Fruit fly (Drosophila melanogaster) whole organism, embryonic: Measurements from ENCODE around the gene Rdh.
A peak's percentile ranks its signal among the peaks of the same experiment; 100 is the strongest.

Source experiments
- Atf-2 ChIP-seq: fragments of 200-800 bp; sonication (Bioruptor generic); optimal IDR thresholded peaks from 2 replicates; lab custom pipeline; 2016; ENCODE audit warnings: missing biosample characterization, missing genetic modification characterization
- Atf6 ChIP-seq: fragments of 200-800 bp; sonication (Bioruptor generic); IDR thresholded peaks from 2 replicates; pipeline ENCODE4 v1.3.6; 2022; ENCODE audit warnings: missing biosample characterization, missing genetic modification characterization
- Awh ChIP-seq: fragments of 200-800 bp; sonication (Bioruptor generic); IDR thresholded peaks from 2 replicates; pipeline ENCODE4, ENCODE4 v1.3.6; 2022; ENCODE audit warnings: missing biosample characterization, missing genetic modification characterization
- Blimp-1 ChIP-seq: fragments of 200-800 bp; sonication (Bioruptor generic); optimal IDR thresholded peaks from 3 replicates; lab custom pipeline; 2018; ENCODE audit warnings: missing biosample characterization, missing genetic modification characterization, mild to moderate bottlenecking, moderate library complexity, missing genetic modification reagents
- CG10321 ChIP-seq: fragments of 200-800 bp; sonication (Bioruptor generic); IDR thresholded peaks from 2 replicates; pipeline ENCODE4 v1.3.6; 2022; ENCODE audit warnings: missing biosample characterization, missing genetic modification characterization
- CG10462 ChIP-seq: fragments of 200-800 bp; sonication (Bioruptor generic); optimal IDR thresholded peaks from 2 replicates; lab custom pipeline; 2016; ENCODE audit warnings: missing biosample characterization, missing genetic modification characterization
- CG14667 ChIP-seq: fragments of 200-800 bp; sonication (Bioruptor generic); IDR thresholded peaks from 2 replicates; pipeline ENCODE4 v1.3.6; 2022; ENCODE audit warnings: missing biosample characterization, missing genetic modification characterization
- CG14710 ChIP-seq: fragments of 200-800 bp; sonication (Bioruptor generic); optimal IDR thresholded peaks from 3 replicates; lab custom pipeline; 2019; ENCODE audit warnings: missing biosample characterization, mild to moderate bottlenecking, missing genetic modification characterization, moderate library complexity
- CG15601 ChIP-seq: fragments of 200-800 bp; sonication (Bioruptor generic); optimal IDR thresholded peaks from 3 replicates; lab custom pipeline; 2019; ENCODE audit warnings: missing biosample characterization, mild to moderate bottlenecking, missing genetic modification characterization, moderate library complexity
- CG15696 ChIP-seq: fragments of 200-800 bp; sonication (Bioruptor generic); optimal IDR thresholded peaks from 2 replicates; lab custom pipeline; 2019; ENCODE audit warnings: missing biosample characterization, mild to moderate bottlenecking, missing genetic modification characterization, moderate library complexity
- CG1647 ChIP-seq: fragments of 200-800 bp; sonication (Bioruptor generic); optimal IDR thresholded peaks from 3 replicates; lab custom pipeline; 2016; ENCODE audit warnings: missing biosample characterization, missing genetic modification characterization
- CG17612 ChIP-seq: fragments of 200-800 bp; sonication (Bioruptor generic); IDR thresholded peaks from 2 replicates; pipeline ENCODE4 v1.3.6; 2022; ENCODE audit warnings: missing biosample characterization, missing genetic modification characterization
- CG3163 ChIP-seq: fragments of 200-800 bp; sonication (Bioruptor generic); optimal IDR thresholded peaks from 3 replicates; lab custom pipeline; 2016; ENCODE audit warnings: missing biosample characterization, missing genetic modification characterization
- CG32767 ChIP-seq: fragments of 200-800 bp; sonication (Bioruptor generic); IDR thresholded peaks from 2 replicates; pipeline ENCODE4 v1.3.6; 2022; ENCODE audit warnings: missing biosample characterization, missing genetic modification characterization
- CG4328 ChIP-seq: fragments of 200-800 bp; sonication (Bioruptor generic); optimal IDR thresholded peaks from 3 replicates; lab custom pipeline; 2017; ENCODE audit warnings: missing biosample characterization, missing genetic modification reagents, missing genetic modification characterization
- CG4820 ChIP-seq: fragments of 200-800 bp; sonication (Bioruptor generic); optimal IDR thresholded peaks from 3 replicates; lab custom pipeline; 2016; ENCODE audit warnings: missing biosample characterization, missing genetic modification characterization
- CG6254 ChIP-seq: fragments of 200-800 bp; sonication (Bioruptor generic); optimal IDR thresholded peaks from 3 replicates; lab custom pipeline; 2017; ENCODE audit warnings: mild to moderate bottlenecking, missing biosample characterization, missing genetic modification reagents, missing genetic modification characterization
- CG6791 ChIP-seq: fragments of 200-800 bp; sonication (Bioruptor generic); IDR thresholded peaks from 3 replicates; pipeline ENCODE4 v1.3.6; 2022; ENCODE audit warnings: missing biosample characterization, missing genetic modification characterization; ENCODE audit not compliant: partially characterized antibody
- CG7963 ChIP-seq: fragments of 200-800 bp; sonication (Bioruptor generic); IDR thresholded peaks from 3 replicates; pipeline ENCODE4 v1.3.6; 2022; ENCODE audit warnings: missing biosample characterization, missing genetic modification characterization; ENCODE audit not compliant: partially characterized antibody
- CG8359 ChIP-seq: fragments of 200-800 bp; sonication (Bioruptor generic); optimal IDR thresholded peaks from 2 replicates; lab custom pipeline; 2017; ENCODE audit warnings: missing biosample characterization, mild to moderate bottlenecking, missing genetic modification characterization, borderline replicate concordance
- CG8944 ChIP-seq: fragments of 200-800 bp; sonication (Bioruptor generic); optimal IDR thresholded peaks from 3 replicates; lab custom pipeline; 2016; ENCODE audit warnings: missing biosample characterization, missing genetic modification characterization
- CG9609 ChIP-seq: fragments of 200-800 bp; sonication (Bioruptor generic); optimal IDR thresholded peaks from 3 replicates; lab custom pipeline; 2016; ENCODE audit warnings: missing biosample characterization, missing genetic modification characterization
- Camta ChIP-seq: fragments of 200-800 bp; sonication (Bioruptor generic); optimal IDR thresholded peaks from 2 replicates; lab custom pipeline; 2016; ENCODE audit warnings: missing biosample characterization, missing genetic modification characterization
- Dll ChIP-seq: fragments of 200-800 bp; sonication (Bioruptor generic); IDR thresholded peaks from 4 replicates; pipeline ENCODE4 v1.3.6; 2022; ENCODE audit warnings: missing biosample characterization, missing genetic modification characterization; ENCODE audit not compliant: partially characterized antibody
- Fer3 ChIP-seq: fragments of 200-800 bp; sonication (Bioruptor generic); optimal IDR thresholded peaks from 2 replicates; lab custom pipeline; 2018; ENCODE audit warnings: missing biosample characterization, mild to moderate bottlenecking, missing genetic modification characterization, moderate library complexity
- Hr51 ChIP-seq, 2 experiments: fragments of 200-800 bp; sonication (Bioruptor generic); optimal IDR thresholded peaks; 2 replicates in 1 of 2; 3 replicates in 1 of 2; lab custom pipeline; 2016 to 2018; ENCODE audit warnings: missing biosample characterization in 2 of 2, missing genetic modification characterization in 2 of 2, mild to moderate bottlenecking in 1 of 2, moderate library complexity in 1 of 2
- NC2α ChIP-seq: fragments of 200-800 bp; sonication (Bioruptor generic); optimal IDR thresholded peaks from 2 replicates; lab custom pipeline; 2016; ENCODE audit warnings: missing biosample characterization, missing genetic modification characterization
- Nf-YB ChIP-seq: fragments of 200-800 bp; sonication (Bioruptor generic); optimal IDR thresholded peaks from 3 replicates; lab custom pipeline; 2019; ENCODE audit warnings: missing biosample characterization, mild to moderate bottlenecking, missing genetic modification characterization, moderate library complexity
- Spps ChIP-seq: fragments of 200-800 bp; sonication (Bioruptor generic); optimal IDR thresholded peaks from 2 replicates; lab custom pipeline; 2018; ENCODE audit warnings: missing biosample characterization, mild to moderate bottlenecking, missing genetic modification characterization
- Xbp1 ChIP-seq: fragments of 200-800 bp; sonication (Bioruptor generic); optimal IDR thresholded peaks from 3 replicates; lab custom pipeline; 2016; ENCODE audit warnings: missing biosample characterization, mild to moderate bottlenecking, missing genetic modification characterization
- YL-1 ChIP-seq: fragments of 200-800 bp; sonication (Bioruptor generic); optimal IDR thresholded peaks from 3 replicates; lab custom pipeline; 2017; ENCODE audit warnings: missing biosample characterization, mild to moderate bottlenecking, missing genetic modification characterization
- caup ChIP-seq: fragments of 200-800 bp; sonication (Bioruptor generic); optimal IDR thresholded peaks from 3 replicates; lab custom pipeline; 2017; ENCODE audit warnings: missing biosample characterization, mild to moderate bottlenecking, missing genetic modification characterization, moderate library complexity; ENCODE audit not compliant: severe bottlenecking
- chn ChIP-seq: fragments of 200-800 bp; sonication (Bioruptor generic); optimal IDR thresholded peaks from 2 replicates; lab custom pipeline; 2016; ENCODE audit warnings: missing biosample characterization, missing genetic modification characterization
- ewg ChIP-seq: fragments of 200-800 bp; sonication (Bioruptor generic); optimal IDR thresholded peaks from 3 replicates; lab custom pipeline; 2017; ENCODE audit warnings: mild to moderate bottlenecking, missing biosample characterization, missing genetic modification reagents, missing genetic modification characterization
- grn ChIP-seq: fragments of 200-800 bp; sonication (Bioruptor generic); optimal IDR thresholded peaks from 3 replicates; lab custom pipeline; 2017; ENCODE audit warnings: missing biosample characterization, missing genetic modification characterization
- gro ChIP-seq: fragments of 200-800 bp; sonication (Bioruptor generic); optimal IDR thresholded peaks from 2 replicates; lab custom pipeline; 2016; ENCODE audit warnings: missing biosample characterization, missing genetic modification characterization
- her ChIP-seq: fragments of 200-800 bp; sonication (Bioruptor generic); optimal IDR thresholded peaks from 2 replicates; lab custom pipeline; 2016; ENCODE audit warnings: missing biosample characterization, missing genetic modification characterization
- hth ChIP-seq: fragments of >200 bp; optimal IDR thresholded peaks from 2 replicates; lab custom pipeline; 2017; ENCODE audit warnings: inconsistent platforms
- jing ChIP-seq: fragments of 200-800 bp; sonication (Bioruptor generic); optimal IDR thresholded peaks from 2 replicates; lab custom pipeline; 2018; ENCODE audit warnings: missing biosample characterization, mild to moderate bottlenecking, missing genetic modification characterization
- onecut ChIP-seq: fragments of 200-800 bp; sonication (Bioruptor generic); IDR thresholded peaks from 2 replicates; pipeline ENCODE4 v1.3.6; 2022; ENCODE audit warnings: missing biosample characterization, missing genetic modification characterization
- org-1 ChIP-seq: fragments of 200-800 bp; sonication (Bioruptor generic); optimal IDR thresholded peaks from 2 replicates; lab custom pipeline; 2017; ENCODE audit warnings: missing biosample characterization, missing genetic modification characterization
- peb ChIP-seq: fragments of 200-800 bp; sonication (Bioruptor generic); IDR thresholded peaks from 2 replicates; pipeline ENCODE4 v1.3.6; 2022; ENCODE audit warnings: missing biosample characterization, missing genetic modification characterization
- sd ChIP-seq: fragments of 200-800 bp; sonication (Bioruptor generic); optimal IDR thresholded peaks from 3 replicates; lab custom pipeline; 2018; ENCODE audit warnings: missing biosample characterization, mild to moderate bottlenecking, missing genetic modification characterization, moderate library complexity
- sima ChIP-seq: fragments of 200-800 bp; sonication (Bioruptor generic); optimal IDR thresholded peaks from 2 replicates; lab custom pipeline; 2016; ENCODE audit warnings: missing biosample characterization, missing genetic modification characterization
- so ChIP-seq: fragments of 200-800 bp; sonication (Bioruptor generic); IDR thresholded peaks from 3 replicates; pipeline ENCODE4 v1.3.6; 2022; ENCODE audit warnings: missing biosample characterization, missing genetic modification characterization
- tio ChIP-seq: fragments of 200-800 bp; sonication (Bioruptor generic); optimal IDR thresholded peaks from 2 replicates; lab custom pipeline; 2017; ENCODE audit warnings: missing biosample characterization, missing genetic modification characterization, inconsistent platforms
- tna ChIP-seq: fragments of 200-800 bp; sonication (Bioruptor generic); IDR thresholded peaks from 2 replicates; pipeline ENCODE4 v1.3.6; 2022; ENCODE audit warnings: missing biosample characterization, missing genetic modification characterization; ENCODE audit not compliant: partially characterized antibody
- vnd ChIP-seq: fragments of 200-800 bp; sonication (Bioruptor generic); IDR thresholded peaks from 3 replicates; pipeline ENCODE4 v1.3.6; 2022; ENCODE audit warnings: missing biosample characterization, missing genetic modification characterization; ENCODE audit not compliant: partially characterized antibody
- zen2 ChIP-seq: fragments of 200-800 bp; sonication (Bioruptor generic); IDR thresholded peaks from 3 replicates; pipeline ENCODE4 v1.3.6; 2022; ENCODE audit warnings: missing biosample characterization, missing genetic modification characterization; ENCODE audit not compliant: partially characterized antibody

Gene Rdh

DNA sequence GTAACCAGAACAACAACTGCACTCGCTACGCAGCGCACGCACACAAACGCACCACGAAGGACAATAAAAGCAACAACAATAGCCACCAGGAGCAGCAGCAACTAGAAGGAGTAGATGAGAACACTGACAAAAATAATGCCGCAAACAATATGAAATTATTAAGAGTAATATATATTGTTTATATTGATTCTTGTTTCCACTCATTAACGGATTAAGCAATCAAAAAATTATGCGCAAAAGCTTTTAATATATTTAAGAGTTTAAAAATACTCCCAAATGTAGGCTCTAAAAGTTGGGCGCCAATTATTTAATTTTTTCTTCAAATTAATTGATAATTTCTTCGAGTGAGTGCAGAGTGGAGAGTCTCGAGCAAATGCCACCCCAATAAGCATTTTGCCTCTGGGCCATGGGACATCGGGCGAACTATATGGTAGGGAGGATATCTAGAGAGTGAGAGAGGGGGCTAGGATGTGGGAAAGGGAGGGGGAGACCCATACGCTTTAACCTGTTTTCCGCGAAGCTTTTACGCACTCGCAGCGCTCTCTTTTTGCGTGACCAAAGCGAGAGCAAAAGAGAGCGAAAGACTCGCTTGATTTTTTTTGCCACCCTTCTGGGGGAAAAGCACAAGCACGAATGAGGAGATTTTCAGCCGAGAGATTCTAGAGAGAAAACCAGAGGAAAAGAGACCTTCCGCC is at the start of gene Rdh:
TSS of gene Rdh (plus strand) at position 660 of the 695 bp plus-strand sequence.
- TF ChIP-seq so (peak; percentile 70; the same call in 1 of the 3 replicates), CG14667 (peak; percentile 45; the same call in 1 of the 2 replicates), NC2α (GFP tag; lab: Kevin White, UChicago) (no peak), CG7963 (GFP tag; lab: Robert Waterston, UW) (no peak), CG9609 (no peak), Blimp-1 (GFP tag; lab: Kevin White, UChicago) (peak; percentile 79), CG32767 (no peak), Xbp1 (GFP tag; lab: Kevin White, UChicago) (peak; percentile 80), org-1 (GFP tag; lab: Kevin White, UChicago) (peak; percentile 76), CG15696 (tag; lab: Kevin White, UChicago) (peak; percentile 75), CG4820 (peak; percentile 71), CG1647 (GFP tag; lab: Kevin White, UChicago) (peak; percentile 41), peb (GFP tag; lab: Robert Waterston, UW) (no peak), CG15601 (peak; percentile 70), hth (lab: Kevin White, UChicago) (no peak), CG10462 (GFP tag; lab: Kevin White, UChicago) (peak; percentile 24), jing (peak; percentile 7), Atf6 (GFP tag; lab: Robert Waterston, UW) (peak; percentile 87), onecut (GFP tag; lab: Robert Waterston, UW) (peak; percentile 59), Camta (GFP tag; lab: Kevin White, UChicago) (peak; percentile 4), YL-1 (peak; percentile 30), Dll (0 out of 4 replicates have a peak, but pooled peaks have one; percentile 22), tio (GFP tag; lab: Kevin White, UChicago) (peak; percentile 70), vnd (no peak), Nf-YB (GFP tag; lab: Kevin White, UChicago) (peak; percentile 60), CG8944 (GFP tag; lab: Kevin White, UChicago) (no peak), CG8359 (GFP tag; lab: Kevin White, UChicago) (peak; percentile 49), gro (GFP tag; lab: Kevin White, UChicago) (peak; percentile 28), ewg (GFP tag; lab: Kevin White, UChicago) (peak; percentile 39), grn (GFP tag; lab: Kevin White, UChicago) (no peak), CG6791 (no peak), CG14710 (peak; percentile 76), Awh (GFP tag; lab: Robert Waterston, UW) (peak; percentile 55; the same call in 1 of the 2 replicates), CG6254 (GFP tag; lab: Kevin White, UChicago) (peak; percentile 77), sima (GFP tag; lab: Kevin White, UChicago) (no peak), her (GFP tag; lab: Kevin White, UChicago) (no peak), Atf-2 (no peak), Spps (tag; lab: Kevin White, UChicago) (peak; percentile 10), caup (peak; percentile 84), Fer3 (tag; lab: Kevin White, UChicago) (peak; percentile 87), Hr51 (GFP tag; optimal IDR thresholded peaks at IDR 0.05; lab: Kevin White, UChicago) (peak; percentile 56 to 86), CG10321 (GFP tag; lab: Robert Waterston, UW) (no peak), CG3163 (peak; percentile 10), zen2 (GFP tag; lab: Robert Waterston, UW) (no peak), CG17612 (GFP tag; lab: Robert Waterston, UW) (no peak), tna (GFP tag; lab: Robert Waterston, UW) (no peak), sd (tag; lab: Kevin White, UChicago) (peak; percentile 39), CG4328 (GFP tag; lab: Kevin White, UChicago) (peak; percentile 86), chn (peak; percentile 34)
